Worm (Caenorhabditis elegans): ENCODE results near the gene bus-8A.

bus-8A gene

DNA sequence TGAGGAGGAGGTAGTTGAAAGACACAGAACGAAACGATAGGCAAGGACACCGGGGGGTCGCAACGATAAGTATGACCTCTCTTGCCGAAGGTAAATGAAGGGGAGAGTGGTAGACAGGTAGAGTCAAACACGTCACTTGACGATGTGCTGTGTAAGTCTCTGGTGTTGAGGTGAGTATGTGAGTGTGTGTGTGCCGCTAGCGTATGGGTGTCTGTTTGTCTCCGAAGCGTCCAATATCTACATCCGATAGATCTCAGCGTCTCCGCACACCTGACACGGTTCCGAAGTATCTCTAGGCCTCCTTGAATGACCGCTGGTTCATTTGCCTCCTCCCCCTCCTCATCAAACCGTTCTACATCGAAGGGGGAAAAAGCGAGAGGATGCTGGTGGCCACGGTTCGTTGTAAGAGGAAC, 17.5 kb upstream of the bus-8A start (continued):
- TF ChIP-seq fos-1 (tag; optimal IDR thresholded peaks at IDR 0.05): no peak
- peak; percentile 59 for TF ChIP-seq fkh-8 (tag; optimal IDR thresholded peaks at IDR 0.05)
- peak; percentile 52 for TF ChIP-seq swsn-7 (tag; optimal IDR thresholded peaks at IDR 0.05)
- peak; percentile 41 to 69 for TF ChIP-seq lin-35 (GFP tag; optimal IDR thresholded peaks at IDR 0.05)
- TF ChIP-seq unc-130 (tag; optimal IDR thresholded peaks at IDR 0.05): peak; percentile 82
- no peak for TF ChIP-seq sptf-1 (tag; optimal IDR thresholded peaks at IDR 0.05)
- no peak for TF ChIP-seq tlp-1 (tag; optimal IDR thresholded peaks at IDR 0.05)
- TF ChIP-seq fkh-4 (tag; optimal IDR thresholded peaks at IDR 0.05; ENCODE audit: borderline replicate concordance): no peak
- no peak for TF ChIP-seq nhr-12 (tag; optimal IDR thresholded peaks at IDR 0.05)
- peak in 5 of 6 experiments; percentile 18 to 67 (median 52) for TF ChIP-seq elt-3 (tag; optimal IDR thresholded peaks at IDR 0.05)
- TF ChIP-seq hlh-17 (GFP tag; optimal IDR thresholded peaks at IDR 0.05; ENCODE audit: borderline replicate concordance): no peak
- TF ChIP-seq unc-62 (GFP tag; optimal IDR thresholded peaks at IDR 0.05): no peak
- no peak for TF ChIP-seq nhr-28 (tag; optimal IDR thresholded peaks at IDR 0.05)
- TF ChIP-seq blmp-1 (tag; optimal IDR thresholded peaks at IDR 0.05): peak; percentile 79
- no peak for TF ChIP-seq nhr-84 (tag; optimal IDR thresholded peaks at IDR 0.05)
- no peak for TF ChIP-seq nhr-11 (tag; optimal IDR thresholded peaks at IDR 0.05)
- TF ChIP-seq ets-5 (GFP tag; IDR thresholded peaks at IDR 0.05): no peak
- peak; percentile 85 for TF ChIP-seq nhr-77 (tag; optimal IDR thresholded peaks at IDR 0.05)
- TF ChIP-seq irx-1 (tag; optimal IDR thresholded peaks at IDR 0.05): peak; percentile 31
- no peak for TF ChIP-seq F16B12.6 (tag; optimal IDR thresholded peaks at IDR 0.05)
- TF ChIP-seq mef-2 (tag; optimal IDR thresholded peaks at IDR 0.05): no peak
- TF ChIP-seq aha-1 (tag; optimal IDR thresholded peaks at IDR 0.05): no peak
- TF ChIP-seq unc-86 (tag; optimal IDR thresholded peaks at IDR 0.05): no peak
- TF ChIP-seq nhr-90 (tag; optimal IDR thresholded peaks at IDR 0.05; ENCODE audit: poor library complexity): peak; percentile 64
- peak; percentile 81 for TF ChIP-seq nhr-71 (tag; optimal IDR thresholded peaks at IDR 0.05)
- TF ChIP-seq ceh-88 (GFP tag; IDR thresholded peaks at IDR 0.05): no peak
- TF ChIP-seq pag-3 (tag; optimal IDR thresholded peaks at IDR 0.05; ENCODE audit: borderline replicate concordance, insufficient read depth): no peak
- TF ChIP-seq grh-1 (GFP tag; IDR thresholded peaks at IDR 0.05): no peak
- TF ChIP-seq ceh-90 (tag; optimal IDR thresholded peaks at IDR 0.05): no peak
- TF ChIP-seq snpc-4 (tag; optimal IDR thresholded peaks at IDR 0.05): no peak
- TF ChIP-seq C04F5.9 (tag; optimal IDR thresholded peaks at IDR 0.05): no peak
- no peak for TF ChIP-seq pqm-1 (tag; optimal IDR thresholded peaks at IDR 0.05)
- TF ChIP-seq jun-1 (tag; optimal IDR thresholded peaks at IDR 0.05): peak; percentile 60
- TF ChIP-seq zip-4 (GFP tag; optimal IDR thresholded peaks at IDR 0.05): no peak
- TF ChIP-seq skn-1 (tag; optimal IDR thresholded peaks at IDR 0.05): peak; percentile 69
- TF ChIP-seq mep-1 (tag; optimal IDR thresholded peaks at IDR 0.05): peak; percentile 64
- no peak for TF ChIP-seq lin-15B (tag; optimal IDR thresholded peaks at IDR 0.05)
- no peak for TF ChIP-seq ama-1 (optimal IDR thresholded peaks at IDR 0.05)
- no peak for TF ChIP-seq C34B4.2 (tag; optimal IDR thresholded peaks at IDR 0.05)
- TF ChIP-seq aly-2 (tag; optimal IDR thresholded peaks at IDR 0.05): no peak
- no peak for TF ChIP-seq ceh-63 (GFP tag; optimal IDR thresholded peaks at IDR 0.05)
- TF ChIP-seq egl-13 (tag; optimal IDR thresholded peaks at IDR 0.05): no peak
- no peak for TF ChIP-seq elt-2 (tag; optimal IDR thresholded peaks at IDR 0.05)
- 0 out of 2 replicates have a peak, but pooled peaks have one; percentile 11 for TF ChIP-seq mab-9 (GFP tag; IDR thresholded peaks at IDR 0.05)
- TF ChIP-seq ceh-8 (GFP tag; optimal IDR thresholded peaks at IDR 0.05): no peak
- peak; percentile 84 for TF ChIP-seq nhr-20 (tag; optimal IDR thresholded peaks at IDR 0.05)
- TF ChIP-seq pax-3 (tag; optimal IDR thresholded peaks at IDR 0.05): no peak
- TF ChIP-seq nhr-76 (tag; optimal IDR thresholded peaks at IDR 0.05): peak; percentile 62
- TF ChIP-seq alr-1 (tag; optimal IDR thresholded peaks at IDR 0.05; ENCODE audit: borderline replicate concordance): no peak
- peak; percentile 56 for TF ChIP-seq xbp-1 (tag; optimal IDR thresholded peaks at IDR 0.05)
- no peak for TF ChIP-seq ces-1 (GFP tag; optimal IDR thresholded peaks at IDR 0.05)
- peak; percentile 87 for TF ChIP-seq snu-23 (GFP tag; optimal IDR thresholded peaks at IDR 0.05)
- peak; percentile 94 for TF ChIP-seq nhr-85 (tag)
- TF ChIP-seq tbx-2 (tag; optimal IDR thresholded peaks at IDR 0.05): peak; percentile 72
- no peak for TF ChIP-seq sox-4 (tag; optimal IDR thresholded peaks at IDR 0.05)

Data from whole organism, L1 larva.